Worm (Caenorhabditis elegans) whole organism, L4/young adult: Measurements from ENCODE around the gene mec-2.

Source experiments
- W03F9.2 ChIP-seq: fragments of 150-350 bp; optimal IDR thresholded peaks from 2 replicates; lab custom pipeline; 2014; ENCODE audit warnings: missing biosample characterization, missing genetic modification characterization
- him-1 ChIP-seq: sonication (generic microtip); optimal IDR thresholded peaks from 2 replicates; lab custom pipeline; 2016; ENCODE audit warnings: missing genotype, missing genetic modification reagents, missing genetic modification characterization, missing compliant biosample characterization

- TF ChIP-seq him-1 (tag; lab: Kevin White, UChicago) (no peak), W03F9.2 (tag; lab: Kevin White, UChicago) (no peak)
Observed at ce11 chrX:5599224-5599623, 31.7 kb downstream of the mec-2 start, which contains the start of gene sulp-2.
